Fruit fly (Drosophila melanogaster) whole organism, embryonic: ENCODE results near the gene Ir76b.

Source experiments
- B-H1 ChIP-seq: fragments of 200-800 bp; sonication (Bioruptor generic); IDR thresholded peaks from 3 replicates; pipeline ENCODE4 v1.3.6; 2022; ENCODE audit warnings: missing biosample characterization, missing genetic modification characterization
- Bdp1 ChIP-seq: fragments of 200-800 bp; sonication (Bioruptor generic); optimal IDR thresholded peaks from 3 replicates; lab custom pipeline; 2016; ENCODE audit warnings: missing biosample characterization, missing genetic modification characterization
- Bgb ChIP-seq: fragments of 200-800 bp; sonication (Bioruptor generic); IDR thresholded peaks from 2 replicates; pipeline ENCODE4 v1.3.6; 2022; ENCODE audit warnings: missing biosample characterization, missing genetic modification characterization; ENCODE audit not compliant: partially characterized antibody
- CG10267 ChIP-seq: fragments of 200-800 bp; sonication (Bioruptor generic); optimal IDR thresholded peaks from 2 replicates; lab custom pipeline; 2018; ENCODE audit warnings: missing biosample characterization, mild to moderate bottlenecking, missing genetic modification characterization, moderate library complexity
- CG10366 ChIP-seq: fragments of 200-800 bp; sonication (Bioruptor generic); IDR thresholded peaks from 2 replicates; pipeline ENCODE4 v1.3.6; 2022; ENCODE audit warnings: missing biosample characterization, missing genetic modification characterization
- CG10979 ChIP-seq: fragments of 200-800 bp; sonication (Bioruptor generic); optimal IDR thresholded peaks from 2 replicates; lab custom pipeline; 2018; ENCODE audit warnings: missing biosample characterization, mild to moderate bottlenecking, missing genetic modification characterization, moderate library complexity
- CG11504 ChIP-seq: fragments of 200-800 bp; sonication (Bioruptor generic); optimal IDR thresholded peaks from 3 replicates; lab custom pipeline; 2019; ENCODE audit warnings: missing biosample characterization, mild to moderate bottlenecking, missing genetic modification characterization, moderate library complexity
- CG11696 ChIP-seq: fragments of 200-800 bp; sonication (Bioruptor generic); IDR thresholded peaks from 2 replicates; pipeline ENCODE4 v1.3.6; 2022; ENCODE audit warnings: missing biosample characterization, missing genetic modification characterization
- CG1233 ChIP-seq: fragments of 200-800 bp; sonication (Bioruptor generic); optimal IDR thresholded peaks from 4 replicates; lab custom pipeline; 2018; ENCODE audit warnings: missing biosample characterization, mild to moderate bottlenecking, missing genetic modification characterization
- CG13894 ChIP-seq: fragments of 200-800 bp; sonication (Bioruptor generic); optimal IDR thresholded peaks from 3 replicates; lab custom pipeline; 2018; ENCODE audit warnings: missing biosample characterization, mild to moderate bottlenecking, missing genetic modification characterization, moderate library complexity
- CG15269 ChIP-seq: fragments of 200-800 bp; sonication (Bioruptor generic); optimal IDR thresholded peaks from 2 replicates; lab custom pipeline; 2018; ENCODE audit warnings: missing biosample characterization, mild to moderate bottlenecking, missing genetic modification characterization, moderate library complexity
- CG15514 ChIP-seq: fragments of 200-800 bp; sonication (Bioruptor generic); optimal IDR thresholded peaks from 3 replicates; lab custom pipeline; 2017; ENCODE audit warnings: missing biosample characterization, missing genetic modification characterization, mild to moderate bottlenecking, moderate library complexity, missing genetic modification reagents
- CG1602 ChIP-seq: fragments of 200-800 bp; sonication (Bioruptor generic); optimal IDR thresholded peaks from 3 replicates; lab custom pipeline; 2016; ENCODE audit warnings: missing biosample characterization, missing genetic modification characterization
- CG18011 ChIP-seq: fragments of 200-800 bp; sonication (Bioruptor generic); optimal IDR thresholded peaks from 2 replicates; lab custom pipeline; 2017; ENCODE audit warnings: missing biosample characterization, missing genetic modification characterization, mild to moderate bottlenecking, moderate library complexity, missing genotype
- CG30431 ChIP-seq: fragments of 200-800 bp; sonication (Bioruptor generic); optimal IDR thresholded peaks from 2 replicates; lab custom pipeline; 2017; ENCODE audit warnings: missing biosample characterization, missing genetic modification characterization
- CG3163 ChIP-seq: fragments of 200-800 bp; sonication (Bioruptor generic); optimal IDR thresholded peaks from 3 replicates; lab custom pipeline; 2016; ENCODE audit warnings: missing biosample characterization, missing genetic modification characterization
- CG34224 ChIP-seq: fragments of 200-800 bp; sonication (Bioruptor generic); IDR thresholded peaks from 3 replicates; pipeline ENCODE4 v1.3.6; 2022; ENCODE audit warnings: missing biosample characterization, missing genetic modification characterization; ENCODE audit not compliant: partially characterized antibody
- CG4854 ChIP-seq: fragments of 200-800 bp; sonication (Bioruptor generic); optimal IDR thresholded peaks from 2 replicates; lab custom pipeline; 2016; ENCODE audit warnings: missing biosample characterization, missing genetic modification characterization, inconsistent platforms
- CG6272 ChIP-seq: fragments of 200-800 bp; sonication (Bioruptor generic); IDR thresholded peaks from 2 replicates; pipeline ENCODE4 v1.3.6; 2022; ENCODE audit warnings: missing biosample characterization, missing genetic modification characterization
- CG8765 ChIP-seq: fragments of 200-800 bp; sonication (Bioruptor generic); IDR thresholded peaks from 2 replicates; pipeline ENCODE4 v1.3.6; 2022; ENCODE audit warnings: missing biosample characterization, missing genetic modification characterization
- CG9437 ChIP-seq: fragments of 200-800 bp; sonication (Bioruptor generic); optimal IDR thresholded peaks from 2 replicates; lab custom pipeline; 2018; ENCODE audit warnings: missing biosample characterization, mild to moderate bottlenecking, missing genetic modification characterization
- Drgx ChIP-seq: fragments of 200-800 bp; sonication (Bioruptor generic); IDR thresholded peaks from 2 replicates; pipeline ENCODE4 v1.3.6; 2022; ENCODE audit warnings: missing biosample characterization, missing genetic modification characterization
- E2f1 ChIP-seq: fragments of 200-800 bp; sonication (Bioruptor generic); IDR thresholded peaks from 2 replicates; pipeline ENCODE4 v1.3.6; 2022; ENCODE audit warnings: missing biosample characterization, missing genetic modification characterization
- GATAe ChIP-seq: fragments of 200-800 bp; sonication (Bioruptor generic); conservative IDR thresholded peaks from 2 replicates; pipeline ENCODE4 v1.3.6; 2022; ENCODE audit warnings: missing biosample characterization, missing genetic modification characterization
- PHDP ChIP-seq: fragments of 200-800 bp; sonication (Bioruptor generic); optimal IDR thresholded peaks from 3 replicates; lab custom pipeline; 2018; ENCODE audit warnings: missing biosample characterization, mild to moderate bottlenecking, missing genetic modification characterization, moderate library complexity
- Stat92E ChIP-seq, 3 experiments: fragments of >200 bp in 2 of 3; fragments of 200-800 bp in 1 of 3; sonication (Bioruptor generic) in 1 of 3; optimal IDR thresholded peaks; 2 replicates each; lab custom pipeline; 2017 to 2019; ENCODE audit warnings: missing biosample characterization in 3 of 3, missing genetic modification characterization in 3 of 3, mild to moderate bottlenecking in 1 of 3, moderate library complexity in 1 of 3
- bowl ChIP-seq: fragments of 200-800 bp; sonication (Bioruptor generic); IDR thresholded peaks from 2 replicates; pipeline ENCODE4 v1.3.6; 2022; ENCODE audit warnings: missing biosample characterization, missing genetic modification characterization
- cg ChIP-seq: fragments of 200-800 bp; sonication (Bioruptor generic); optimal IDR thresholded peaks from 3 replicates; lab custom pipeline; 2019; ENCODE audit warnings: missing biosample characterization, mild to moderate bottlenecking, missing genetic modification characterization, moderate library complexity
- chinmo ChIP-seq: fragments of 200-800 bp; sonication (Bioruptor generic); IDR thresholded peaks from 4 replicates; pipeline ENCODE4 v1.3.6; 2022; ENCODE audit warnings: missing biosample characterization, missing genetic modification characterization; ENCODE audit not compliant: partially characterized antibody
- crol ChIP-seq: fragments of 200-800 bp; sonication (Bioruptor generic); IDR thresholded peaks from 2 replicates; pipeline ENCODE4 v1.3.6; 2022; ENCODE audit warnings: missing biosample characterization, missing genetic modification characterization
- dmrt11E ChIP-seq: fragments of 200-800 bp; sonication (Bioruptor generic); optimal IDR thresholded peaks from 3 replicates; lab custom pipeline; 2018; ENCODE audit warnings: missing biosample characterization, mild to moderate bottlenecking, missing genetic modification characterization, moderate library complexity
- eve ChIP-seq, 2 experiments: fragments of >200 bp; optimal IDR thresholded peaks; 2 replicates each; lab custom pipeline; 2017; ENCODE audit warnings: missing biosample characterization in 2 of 2, missing genetic modification characterization in 2 of 2
- fd96Cb ChIP-seq: fragments of 200-800 bp; sonication (Bioruptor generic); optimal IDR thresholded peaks from 2 replicates; lab custom pipeline; 2018; ENCODE audit warnings: missing biosample characterization, mild to moderate bottlenecking, missing genetic modification characterization, moderate library complexity
- ftz-f1 ChIP-seq: fragments of 200-800 bp; sonication (Bioruptor generic); optimal IDR thresholded peaks from 2 replicates; lab custom pipeline; 2016; ENCODE audit warnings: missing biosample characterization, missing genetic modification characterization
- gcm ChIP-seq: fragments of 200-800 bp; sonication (Bioruptor generic); optimal IDR thresholded peaks from 2 replicates; lab custom pipeline; 2019; ENCODE audit warnings: missing biosample characterization, mild to moderate bottlenecking, missing genetic modification characterization, moderate library complexity
- gem ChIP-seq: fragments of 200-800 bp; sonication (Bioruptor generic); optimal IDR thresholded peaks from 2 replicates; lab custom pipeline; 2019; ENCODE audit warnings: missing biosample characterization, mild to moderate bottlenecking, missing genetic modification characterization, moderate library complexity
- grau ChIP-seq: fragments of 200-800 bp; optimal IDR thresholded peaks from 3 replicates; lab custom pipeline; 2019; ENCODE audit warnings: missing biosample characterization, mild to moderate bottlenecking, missing genetic modification characterization, moderate library complexity
- hth ChIP-seq: fragments of >200 bp; optimal IDR thresholded peaks from 2 replicates; lab custom pipeline; 2017; ENCODE audit warnings: inconsistent platforms
- inv ChIP-seq: fragments of 200-800 bp; sonication (Bioruptor generic); IDR thresholded peaks from 2 replicates; pipeline ENCODE4 v1.3.6; 2022; ENCODE audit warnings: missing biosample characterization, missing genetic modification characterization; ENCODE audit not compliant: partially characterized antibody
- lab ChIP-seq: fragments of 200-800 bp; sonication (Bioruptor generic); optimal IDR thresholded peaks from 3 replicates; lab custom pipeline; 2017; ENCODE audit warnings: missing biosample characterization, missing genetic modification characterization, mild to moderate bottlenecking, moderate library complexity, missing genetic modification reagents
- nau ChIP-seq: fragments of 200-800 bp; sonication (Bioruptor generic); optimal IDR thresholded peaks from 3 replicates; lab custom pipeline; 2017; ENCODE audit warnings: missing biosample characterization, mild to moderate bottlenecking, missing genetic modification characterization, missing genetic modification reagents
- nmo ChIP-seq: fragments of 200-800 bp; sonication (Bioruptor generic); optimal IDR thresholded peaks from 2 replicates; lab custom pipeline; 2018; ENCODE audit warnings: missing biosample characterization, mild to moderate bottlenecking, missing genetic modification characterization, moderate library complexity
- prd ChIP-seq, 3 experiments: fragments of >200 bp in 2 of 3; fragments of 200-800 bp in 1 of 3; sonication (Bioruptor generic) in 1 of 3; optimal IDR thresholded peaks in 2 of 3; IDR thresholded peaks in 1 of 3; 2 replicates in 2 of 3; 3 replicates in 1 of 3; pipeline versions ENCODE4 v1.3.6 to Lab custom; 2017 to 2022; ENCODE audit warnings: missing biosample characterization in 1 of 3, missing genetic modification characterization in 1 of 3
- run ChIP-seq: fragments of 200-800 bp; sonication (Bioruptor generic); optimal IDR thresholded peaks from 3 replicates; lab custom pipeline; 2018; ENCODE audit warnings: missing biosample characterization, mild to moderate bottlenecking, missing genetic modification characterization
- sd ChIP-seq: fragments of 200-800 bp; sonication (Bioruptor generic); optimal IDR thresholded peaks from 3 replicates; lab custom pipeline; 2018; ENCODE audit warnings: missing biosample characterization, mild to moderate bottlenecking, missing genetic modification characterization, moderate library complexity
- sna ChIP-seq: fragments of 200-800 bp; sonication (Bioruptor generic); IDR thresholded peaks from 2 replicates; pipeline ENCODE4 v1.3.6; 2022; ENCODE audit warnings: missing biosample characterization, missing genetic modification characterization; ENCODE audit not compliant: partially characterized antibody
- sug ChIP-seq: fragments of 200-800 bp; optimal IDR thresholded peaks from 2 replicates; lab custom pipeline; 2019; ENCODE audit warnings: missing biosample characterization, mild to moderate bottlenecking, missing genetic modification characterization, moderate library complexity
- tap ChIP-seq: fragments of 200-800 bp; optimal IDR thresholded peaks from 3 replicates; lab custom pipeline; 2019; ENCODE audit warnings: missing biosample characterization, mild to moderate bottlenecking, missing genetic modification characterization, moderate library complexity
- wek ChIP-seq: fragments of 200-800 bp; sonication (Bioruptor generic); optimal IDR thresholded peaks from 3 replicates; lab custom pipeline; 2018; ENCODE audit warnings: missing biosample characterization, mild to moderate bottlenecking, missing genetic modification characterization, moderate library complexity

Ir76b gene

DNA sequence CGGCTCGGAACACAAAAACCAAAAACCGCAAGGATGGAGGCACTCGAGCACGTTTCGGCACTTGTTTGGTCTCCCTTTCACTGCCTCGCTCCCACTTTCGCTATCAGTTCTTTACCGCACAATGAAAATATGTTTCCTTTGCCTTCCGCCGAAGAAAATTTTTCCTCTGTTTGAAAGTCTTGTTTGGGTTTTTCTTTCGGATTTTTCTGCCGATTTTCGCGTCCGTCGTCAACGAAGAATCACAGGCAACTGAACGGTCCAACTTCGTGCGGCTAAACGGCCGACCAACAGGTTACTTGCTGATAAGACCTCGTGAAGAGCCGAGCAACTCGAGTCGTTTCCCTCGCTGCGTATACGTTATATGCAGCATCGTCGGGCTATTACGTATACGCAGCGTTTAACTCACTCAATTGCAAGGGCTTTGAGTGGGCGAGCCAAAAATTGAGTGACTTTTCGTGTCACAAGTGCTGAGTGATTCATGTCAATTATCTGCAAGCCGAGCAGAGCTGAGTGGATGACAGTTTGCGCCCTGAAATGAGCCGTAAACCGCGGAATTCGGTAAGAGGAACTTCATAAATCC, 22.5 kb downstream of the Ir76b start, which contains the start of gene sNPF-R (continued):
- no peak for TF ChIP-seq prd (optimal IDR thresholded peaks at IDR 0.05; lab: Kevin White, UChicago)
- no peak for TF ChIP-seq prd (GFP tag; IDR thresholded peaks at IDR 0.05; lab: Robert Waterston, UW)
- peak; percentile 88; the same call in 3 of the 4 replicates for TF ChIP-seq chinmo
- TF ChIP-seq CG11696 (GFP tag; lab: Robert Waterston, UW) = no peak
- no peak for TF ChIP-seq wek (GFP tag; lab: Kevin White, UChicago)
- 0 out of 2 replicates have a peak, but pooled peaks have one; percentile 29 for TF ChIP-seq GATAe (GFP tag; lab: Robert Waterston, UW)
- no peak for TF ChIP-seq Bgb (GFP tag; lab: Robert Waterston, UW)
- no peak for TF ChIP-seq grau (tag; lab: Kevin White, UChicago)
- no peak for TF ChIP-seq CG4854 (GFP tag; lab: Kevin White, UChicago)
- no peak for TF ChIP-seq gcm (GFP tag; lab: Kevin White, UChicago)
- no peak for TF ChIP-seq CG3163
- TF ChIP-seq CG8765 = no peak
- TF ChIP-seq E2f1 (GFP tag; lab: Robert Waterston, UW) = no peak
- no peak for TF ChIP-seq dmrt11E
- TF ChIP-seq B-H1 (GFP tag; lab: Robert Waterston, UW) = no peak
- no peak for TF ChIP-seq sna (GFP tag; lab: Robert Waterston, UW)
- TF ChIP-seq cg (GFP tag; lab: Kevin White, UChicago) = no peak
- TF ChIP-seq CG6272 (GFP tag; lab: Robert Waterston, UW) = no peak
- TF ChIP-seq CG15514 = no peak
- peak; percentile 53 for TF ChIP-seq lab (GFP tag; lab: Kevin White, UChicago)
- no peak for TF ChIP-seq CG10366 (GFP tag; lab: Robert Waterston, UW)
- no peak for TF ChIP-seq Drgx (GFP tag; lab: Robert Waterston, UW)
- TF ChIP-seq CG1602 (GFP tag; lab: Kevin White, UChicago) = no peak
- no peak for TF ChIP-seq nmo (GFP tag; lab: Kevin White, UChicago)
- no peak for TF ChIP-seq sd (tag; lab: Kevin White, UChicago)
- TF ChIP-seq CG11504 (tag; lab: Kevin White, UChicago) = no peak
- no peak for TF ChIP-seq CG10979 (tag; lab: Kevin White, UChicago)
- no peak for TF ChIP-seq bowl (GFP tag; lab: Robert Waterston, UW)
- peak; percentile 79 for TF ChIP-seq CG13894 (tag; lab: Kevin White, UChicago)
- TF ChIP-seq CG30431 = no peak
- no peak for TF ChIP-seq nau (GFP tag; lab: Kevin White, UChicago)
- TF ChIP-seq crol (GFP tag; lab: Robert Waterston, UW) = 0 out of 2 replicates have a peak, but pooled peaks have one; percentile 23
- TF ChIP-seq Stat92E (GFP tag; optimal IDR thresholded peaks at IDR 0.05; lab: Kevin White, UChicago) = no peak
- peak; percentile 70 for TF ChIP-seq CG9437
- TF ChIP-seq fd96Cb (tag; lab: Kevin White, UChicago) = no peak
- no peak for TF ChIP-seq CG10267
- TF ChIP-seq CG15269 = no peak
- no peak for TF ChIP-seq tap (tag; lab: Kevin White, UChicago)
- no peak for TF ChIP-seq CG1233 (GFP tag; lab: Kevin White, UChicago)
- no peak for TF ChIP-seq Bdp1 (GFP tag; lab: Kevin White, UChicago)
- TF ChIP-seq ftz-f1 (GFP tag; lab: Kevin White, UChicago) = no peak
- TF ChIP-seq hth = no peak
- TF ChIP-seq run (tag; lab: Kevin White, UChicago) = no peak
- TF ChIP-seq CG18011 (GFP tag; lab: Kevin White, UChicago) = no peak
- TF ChIP-seq CG34224 (GFP tag; lab: Robert Waterston, UW) = peak; percentile 22; the same call in 1 of the 3 replicates
- no peak for TF ChIP-seq gem (tag; lab: Kevin White, UChicago)
- TF ChIP-seq eve (GFP tag; optimal IDR thresholded peaks at IDR 0.05; lab: Kevin White, UChicago) = no peak
- no peak for TF ChIP-seq sug (tag; lab: Kevin White, UChicago)
- TF ChIP-seq PHDP = no peak
- TF ChIP-seq inv (GFP tag; lab: Robert Waterston, UW) = no peak
